Fruit fly (Drosophila melanogaster) whole organism, embryonic: Measurements from ENCODE around the gene Flad1.

ENCODE experiments used
- ATbp ChIP-seq: fragments of 200-800 bp; sonication (Bioruptor generic); optimal IDR thresholded peaks from 2 replicates; lab custom pipeline; 2017; ENCODE audit warnings: missing biosample characterization, mild to moderate bottlenecking, missing genetic modification characterization, missing genetic modification reagents
- B-H2 ChIP-seq: fragments of 200-800 bp; sonication (Bioruptor generic); optimal IDR thresholded peaks from 2 replicates; lab custom pipeline; 2018; ENCODE audit warnings: missing biosample characterization, mild to moderate bottlenecking, missing genetic modification characterization
- Bteb2 ChIP-seq: fragments of 200-800 bp; sonication (Bioruptor generic); optimal IDR thresholded peaks from 2 replicates; lab custom pipeline; 2016; ENCODE audit warnings: missing biosample characterization, missing genetic modification characterization
- CG10209 ChIP-seq: fragments of 200-800 bp; sonication (Bioruptor generic); optimal IDR thresholded peaks from 3 replicates; lab custom pipeline; 2017; ENCODE audit warnings: missing biosample characterization, mild to moderate bottlenecking, missing genetic modification characterization, missing genetic modification reagents
- CG10462 ChIP-seq: fragments of 200-800 bp; sonication (Bioruptor generic); optimal IDR thresholded peaks from 2 replicates; lab custom pipeline; 2016; ENCODE audit warnings: missing biosample characterization, missing genetic modification characterization
- CG11085 ChIP-seq: fragments of 200-800 bp; sonication (Bioruptor generic); IDR thresholded peaks from 2 replicates; pipeline ENCODE4 v1.3.6; 2022; ENCODE audit warnings: missing biosample characterization, missing genetic modification characterization
- CG11247 ChIP-seq: fragments of 200-800 bp; sonication (Bioruptor generic); IDR thresholded peaks from 2 replicates; pipeline ENCODE4 v1.3.6; 2022; ENCODE audit warnings: missing biosample characterization, missing genetic modification characterization
- CG12299 ChIP-seq: fragments of 200-800 bp; sonication (Bioruptor generic); optimal IDR thresholded peaks from 2 replicates; lab custom pipeline; 2018; ENCODE audit warnings: missing biosample characterization, mild to moderate bottlenecking, missing genetic modification characterization
- CG13123 ChIP-seq: fragments of 200-800 bp; sonication (Bioruptor generic); optimal IDR thresholded peaks from 2 replicates; lab custom pipeline; 2016; ENCODE audit warnings: missing biosample characterization, missing genetic modification characterization
- CG14441 ChIP-seq: fragments of 200-800 bp; sonication (Bioruptor generic); IDR thresholded peaks from 2 replicates; pipeline ENCODE4 v1.3.6; 2022; ENCODE audit warnings: missing biosample characterization, missing genetic modification characterization
- CG15011 ChIP-seq: fragments of 200-800 bp; sonication (Bioruptor generic); optimal IDR thresholded peaks from 3 replicates; lab custom pipeline; 2018; ENCODE audit warnings: missing biosample characterization, mild to moderate bottlenecking, missing genetic modification characterization
- CG16863 ChIP-seq: fragments of 200-800 bp; sonication (Bioruptor generic); optimal IDR thresholded peaks from 3 replicates; lab custom pipeline; 2016; ENCODE audit warnings: missing biosample characterization, missing genetic modification characterization
- CG18011 ChIP-seq: fragments of 200-800 bp; sonication (Bioruptor generic); optimal IDR thresholded peaks from 2 replicates; lab custom pipeline; 2017; ENCODE audit warnings: missing biosample characterization, missing genetic modification characterization, mild to moderate bottlenecking, moderate library complexity, missing genotype
- CG1832 ChIP-seq: fragments of 200-800 bp; sonication (Bioruptor generic); optimal IDR thresholded peaks from 2 replicates; lab custom pipeline; 2017; ENCODE audit warnings: missing biosample characterization, mild to moderate bottlenecking, missing genetic modification characterization, inconsistent platforms
- CG30403 ChIP-seq: fragments of 200-800 bp; sonication (Bioruptor generic); optimal IDR thresholded peaks from 3 replicates; lab custom pipeline; 2016; ENCODE audit warnings: missing biosample characterization, missing genetic modification characterization
- CG31365 ChIP-seq: fragments of 200-800 bp; sonication (Bioruptor generic); optimal IDR thresholded peaks from 2 replicates; lab custom pipeline; 2018; ENCODE audit warnings: missing biosample characterization, mild to moderate bottlenecking, missing genetic modification characterization
- CG31441 ChIP-seq: fragments of 200-800 bp; sonication (Bioruptor generic); IDR thresholded peaks from 2 replicates; pipeline ENCODE4 v1.3.6; 2022; ENCODE audit warnings: missing biosample characterization, missing genetic modification characterization
- CG32532 ChIP-seq: fragments of 200-800 bp; sonication (Bioruptor generic); IDR thresholded peaks from 2 replicates; pipeline ENCODE4 v1.3.6; 2022; ENCODE audit warnings: missing biosample characterization, missing genetic modification characterization
- CG34422 ChIP-seq: fragments of 200-800 bp; sonication (Bioruptor generic); IDR thresholded peaks from 3 replicates; pipeline ENCODE4 v1.3.6; 2022; ENCODE audit warnings: missing biosample characterization, missing genetic modification characterization
- CG3847 ChIP-seq: fragments of 200-800 bp; sonication (Bioruptor generic); IDR thresholded peaks from 2 replicates; pipeline ENCODE4 v1.3.6; 2022; ENCODE audit warnings: missing biosample characterization, missing genetic modification characterization
- CG43689 ChIP-seq: fragments of 200-800 bp; sonication (Bioruptor generic); IDR thresholded peaks from 2 replicates; pipeline ENCODE4 v1.3.6; 2022; ENCODE audit warnings: missing biosample characterization, missing genetic modification characterization
- CG5180 ChIP-seq: fragments of 200-800 bp; sonication (Bioruptor generic); optimal IDR thresholded peaks from 3 replicates; lab custom pipeline; 2017; ENCODE audit warnings: missing biosample characterization, missing genetic modification characterization, mild to moderate bottlenecking, moderate library complexity, missing genetic modification reagents
- CG7271 ChIP-seq: fragments of 200-800 bp; sonication (Bioruptor generic); optimal IDR thresholded peaks from 2 replicates; lab custom pipeline; 2018; ENCODE audit warnings: missing biosample characterization, mild to moderate bottlenecking, missing genetic modification characterization, moderate library complexity
- CG7928 ChIP-seq: fragments of 200-800 bp; sonication (Bioruptor generic); optimal IDR thresholded peaks from 2 replicates; lab custom pipeline; 2017; ENCODE audit warnings: missing biosample characterization, mild to moderate bottlenecking, missing genetic modification characterization
- CG8765 ChIP-seq: fragments of 200-800 bp; sonication (Bioruptor generic); IDR thresholded peaks from 2 replicates; pipeline ENCODE4 v1.3.6; 2022; ENCODE audit warnings: missing biosample characterization, missing genetic modification characterization
- CG9215 ChIP-seq: fragments of 200-800 bp; sonication (Bioruptor generic); IDR thresholded peaks from 2 replicates; pipeline ENCODE4 v1.3.6; 2022; ENCODE audit warnings: missing biosample characterization, missing genetic modification characterization
- CG9876 ChIP-seq: fragments of 200-800 bp; sonication (Bioruptor generic); optimal IDR thresholded peaks from 2 replicates; lab custom pipeline; 2016; ENCODE audit warnings: missing biosample characterization, missing genetic modification characterization
- CG9932 ChIP-seq: fragments of 200-800 bp; sonication (Bioruptor generic); IDR thresholded peaks from 2 replicates; pipeline ENCODE4 v1.3.6; 2022; ENCODE audit warnings: missing biosample characterization, missing genetic modification characterization
- CrebB ChIP-seq: fragments of 200-800 bp; sonication (Bioruptor generic); optimal IDR thresholded peaks from 3 replicates; lab custom pipeline; 2018; ENCODE audit warnings: missing biosample characterization, mild to moderate bottlenecking, missing genetic modification characterization
- Dref ChIP-seq: fragments of 200-800 bp; sonication (Bioruptor generic); IDR thresholded peaks from 2 replicates; pipeline ENCODE4 v1.3.6; 2022; ENCODE audit warnings: missing biosample characterization, missing genetic modification characterization
- Gsc ChIP-seq: fragments of 200-800 bp; sonication (Bioruptor generic); IDR thresholded peaks from 2 replicates; pipeline ENCODE4 v1.3.6; 2022; ENCODE audit warnings: missing biosample characterization, missing genetic modification characterization
- HHEX ChIP-seq: fragments of 200-800 bp; sonication (Bioruptor generic); optimal IDR thresholded peaks from 3 replicates; lab custom pipeline; 2017; ENCODE audit warnings: missing biosample characterization, mild to moderate bottlenecking, missing genetic modification characterization, missing genetic modification reagents
- HLH4C ChIP-seq: fragments of 200-800 bp; sonication (Bioruptor generic); IDR thresholded peaks from 3 replicates; pipeline ENCODE4 v1.3.6; 2022; ENCODE audit warnings: missing biosample characterization, missing genetic modification characterization; ENCODE audit not compliant: partially characterized antibody
- Oli ChIP-seq: fragments of 200-800 bp; sonication (Bioruptor generic); optimal IDR thresholded peaks from 2 replicates; lab custom pipeline; 2018; ENCODE audit warnings: missing biosample characterization, mild to moderate bottlenecking, missing genetic modification characterization, moderate library complexity
- Rfx ChIP-seq: fragments of 200-800 bp; sonication (Bioruptor generic); IDR thresholded peaks from 2 replicates; pipeline ENCODE4 v1.3.6; 2022; ENCODE audit warnings: missing biosample characterization, missing genetic modification characterization
- cad ChIP-seq: fragments of >200 bp; optimal IDR thresholded peaks from 2 replicates; lab custom pipeline; 2017; ENCODE audit warnings: missing biosample characterization, missing genetic modification characterization
- chn ChIP-seq: fragments of 200-800 bp; sonication (Bioruptor generic); optimal IDR thresholded peaks from 2 replicates; lab custom pipeline; 2016; ENCODE audit warnings: missing biosample characterization, missing genetic modification characterization
- dan ChIP-seq: fragments of 200-800 bp; sonication (Bioruptor generic); IDR thresholded peaks from 2 replicates; pipeline ENCODE4 v1.3.6; 2022; ENCODE audit warnings: missing biosample characterization, missing genetic modification characterization
- en ChIP-seq: fragments of 200-800 bp; sonication (Bioruptor generic); optimal IDR thresholded peaks from 2 replicates; lab custom pipeline; 2016; ENCODE audit warnings: missing biosample characterization, missing genetic modification characterization
- gcm2 ChIP-seq: fragments of 200-800 bp; sonication (Bioruptor generic); optimal IDR thresholded peaks from 2 replicates; lab custom pipeline; 2016; ENCODE audit warnings: missing biosample characterization, missing genetic modification characterization
- gt ChIP-seq: fragments of 200-800 bp; sonication (Bioruptor generic); IDR thresholded peaks from 2 replicates; pipeline ENCODE4 v1.3.6; 2022; ENCODE audit warnings: missing biosample characterization, missing genetic modification characterization
- lab ChIP-seq: fragments of 200-800 bp; sonication (Bioruptor generic); optimal IDR thresholded peaks from 3 replicates; lab custom pipeline; 2017; ENCODE audit warnings: missing biosample characterization, missing genetic modification characterization, mild to moderate bottlenecking, moderate library complexity, missing genetic modification reagents
- peb ChIP-seq: fragments of 200-800 bp; sonication (Bioruptor generic); IDR thresholded peaks from 2 replicates; pipeline ENCODE4 v1.3.6; 2022; ENCODE audit warnings: missing biosample characterization, missing genetic modification characterization
- phol ChIP-seq: fragments of 200-800 bp; sonication (Bioruptor generic); optimal IDR thresholded peaks from 3 replicates; lab custom pipeline; 2018; ENCODE audit warnings: missing biosample characterization, mild to moderate bottlenecking, missing genetic modification characterization, moderate library complexity
- sd ChIP-seq: fragments of 200-800 bp; sonication (Bioruptor generic); optimal IDR thresholded peaks from 3 replicates; lab custom pipeline; 2018; ENCODE audit warnings: missing biosample characterization, mild to moderate bottlenecking, missing genetic modification characterization, moderate library complexity
- sim ChIP-seq: fragments of 200-800 bp; sonication (Bioruptor generic); IDR thresholded peaks from 2 replicates; pipeline ENCODE4 v1.3.6; 2022; ENCODE audit warnings: missing biosample characterization, missing genetic modification characterization
- slp2 ChIP-seq: fragments of 200-800 bp; sonication (Bioruptor generic); optimal IDR thresholded peaks from 2 replicates; lab custom pipeline; 2016; ENCODE audit warnings: missing biosample characterization, missing genetic modification characterization
- tgo ChIP-seq: fragments of 200-800 bp; sonication (Bioruptor generic); IDR thresholded peaks from 3 replicates; pipeline ENCODE4 v1.3.6; 2022; ENCODE audit warnings: missing biosample characterization, missing genetic modification characterization
- toy ChIP-seq: fragments of 200-800 bp; sonication (Bioruptor generic); IDR thresholded peaks from 2 replicates; pipeline ENCODE4 v1.3.6; 2022; ENCODE audit warnings: missing biosample characterization, missing genetic modification characterization

The Flad1 gene

DNA sequence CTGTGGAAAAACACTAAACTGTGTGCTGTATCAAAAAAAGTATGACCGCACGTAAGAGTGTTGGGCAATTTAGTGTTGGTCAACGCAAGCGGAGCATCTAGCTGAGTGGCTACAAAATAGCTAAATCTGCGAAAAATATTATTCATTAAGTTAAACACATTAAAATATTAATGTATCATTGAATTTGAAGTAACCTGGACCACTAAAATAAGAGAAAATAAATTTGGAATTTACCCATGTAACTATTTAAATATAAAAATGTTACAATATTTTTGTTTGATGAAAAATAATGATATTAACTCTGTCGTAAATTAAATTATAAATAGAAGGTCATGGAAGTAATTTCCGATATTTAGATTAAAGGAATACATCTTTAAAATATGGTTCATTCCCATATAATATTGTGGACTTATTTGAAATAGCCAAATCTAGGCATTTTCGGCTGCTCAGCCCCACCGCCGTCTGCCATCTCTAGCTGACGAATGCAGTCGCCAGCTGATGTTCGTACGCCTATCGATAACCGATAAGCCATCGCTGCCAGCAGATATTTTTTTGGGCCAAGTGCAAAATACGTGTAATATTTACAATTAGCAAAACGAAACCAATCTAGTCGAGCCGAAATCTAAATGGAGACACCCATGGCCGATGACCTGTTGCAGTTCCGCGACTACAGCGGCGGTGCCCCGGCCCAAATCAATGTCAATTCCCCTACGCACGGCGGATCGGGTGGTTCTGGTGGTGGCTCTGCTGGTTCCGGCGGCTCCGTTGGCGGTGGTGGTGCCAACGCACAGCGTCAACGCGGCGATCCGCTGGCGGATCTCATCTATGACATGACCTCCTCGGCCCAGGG lies 6.5 kb upstream of the Flad1 start, which contains the start of the genes Brms1 and CG4645 (continued):
- TF ChIP-seq sim (GFP tag; lab: Robert Waterston, UW) (no peak), CG31441 (peak; percentile 56; the same call in 1 of the 2 replicates), B-H2 (GFP tag; lab: Kevin White, UChicago) (peak; percentile 28), CG12299 (tag; lab: Kevin White, UChicago) (no peak), lab (GFP tag; lab: Kevin White, UChicago) (peak; percentile 15), CG11247 (peak; percentile 19; the same call in 1 of the 2 replicates), slp2 (no peak), CG13123 (GFP tag; lab: Kevin White, UChicago) (peak; percentile 21), chn (GFP tag; lab: Kevin White, UChicago) (peak; percentile 15), CG30403 (GFP tag; lab: Kevin White, UChicago) (peak; percentile 79), en (GFP tag; lab: Kevin White, UChicago) (no peak), cad (GFP tag; lab: Kevin White, UChicago) (no peak), gt (no peak), HLH4C (GFP tag; lab: Robert Waterston, UW) (peak; percentile 62; the same call in 2 of the 3 replicates), Bteb2 (GFP tag; lab: Kevin White, UChicago) (peak; percentile 3), CG34422 (no peak), CG10462 (GFP tag; lab: Kevin White, UChicago) (peak; percentile 7), Dref (peak; percentile 69), ATbp (GFP tag; lab: Kevin White, UChicago) (peak; percentile 5), gcm2 (no peak), CG43689 (GFP tag; lab: Robert Waterston, UW) (no peak; the same call in 1 of the 2 replicates), CG8765 (GFP tag; lab: Robert Waterston, UW) (no peak; the same call in 1 of the 2 replicates), CG10209 (peak; percentile 56), peb (GFP tag; lab: Robert Waterston, UW) (no peak), CrebB (tag; lab: Kevin White, UChicago) (no peak), CG18011 (GFP tag; lab: Kevin White, UChicago) (peak; percentile 35), CG15011 (GFP tag; lab: Kevin White, UChicago) (no peak), CG31365 (tag; lab: Kevin White, UChicago) (no peak), sd (tag; lab: Kevin White, UChicago) (no peak), CG5180 (no peak), CG14441 (GFP tag; lab: Robert Waterston, UW) (peak; percentile 28; the same call in 1 of the 2 replicates), CG9215 (GFP tag; lab: Robert Waterston, UW) (peak; percentile 58; the same call in 1 of the 2 replicates), toy (GFP tag; lab: Robert Waterston, UW) (no peak), Oli (tag; lab: Kevin White, UChicago) (peak; percentile 10), CG9876 (GFP tag; lab: Kevin White, UChicago) (no peak), phol (peak; percentile 68), CG9932 (GFP tag; lab: Robert Waterston, UW) (peak; percentile 74), CG16863 (GFP tag; lab: Kevin White, UChicago) (no peak), CG7928 (peak; percentile 27), CG3847 (GFP tag; lab: Robert Waterston, UW) (peak; percentile 58), dan (GFP tag; lab: Robert Waterston, UW) (no peak), CG7271 (tag; lab: Kevin White, UChicago) (no peak), CG32532 (GFP tag; lab: Robert Waterston, UW) (peak; percentile 41; the same call in 1 of the 2 replicates), Gsc (GFP tag; lab: Robert Waterston, UW) (no peak), tgo (GFP tag; lab: Robert Waterston, UW) (0 out of 3 replicates have a peak, but pooled peaks have one; percentile 39), Rfx (GFP tag; lab: Robert Waterston, UW) (peak; percentile 67), CG11085 (GFP tag; lab: Robert Waterston, UW) (no peak), CG1832 (GFP tag; lab: Kevin White, UChicago) (no peak), HHEX (peak; percentile 52)
